Worm (Caenorhabditis elegans) whole organism, L3 larva: Measurements from ENCODE around the gene C54F6.5.
"Not testable (repeated sequence)": the region's sequence is repeated elsewhere in the genome, so short reads cannot be mapped to it uniquely, and the experiment has no call there.

Experiments used
- R02D3.7 ChIP-seq: fragments of 150-350 bp; optimal IDR thresholded peaks from 2 replicates; lab custom pipeline; 2014; ENCODE audit warnings: missing biosample characterization, missing genetic modification characterization
- aly-2 ChIP-seq: fragments of 150-350 bp; optimal IDR thresholded peaks from 2 replicates; lab custom pipeline; 2014; ENCODE audit warnings: missing biosample characterization, missing genetic modification characterization
- ama-1 ChIP-seq: fragments of 150-350 bp; optimal IDR thresholded peaks from 2 replicates; lab custom pipeline; 2018
- ceh-16 ChIP-seq: sonication (generic microtip); optimal IDR thresholded peaks from 2 replicates; lab custom pipeline; 2017; ENCODE audit warnings: missing biosample characterization, missing genetic modification characterization
- ceh-28 ChIP-seq: fragments of 150-350 bp; optimal IDR thresholded peaks from 2 replicates; lab custom pipeline; 2014; ENCODE audit warnings: missing biosample characterization, missing genetic modification reagents, missing genetic modification characterization
- ceh-9 ChIP-seq: sonication (generic microtip); optimal IDR thresholded peaks from 2 replicates; lab custom pipeline; 2018; ENCODE audit warnings: missing biosample characterization, missing genetic modification characterization
- daf-12 ChIP-seq: fragments of 150-350 bp; optimal IDR thresholded peaks from 2 replicates; lab custom pipeline; 2014; ENCODE audit warnings: missing biosample characterization, missing genetic modification reagents, missing genetic modification characterization
- egl-5 ChIP-seq: fragments of 150-350 bp; optimal IDR thresholded peaks from 2 replicates; lab custom pipeline; 2017; ENCODE audit warnings: missing biosample characterization, missing genetic modification reagents, missing genetic modification characterization, inconsistent platforms
- elt-1 ChIP-seq: fragments of 150-350 bp; optimal IDR thresholded peaks from 2 replicates; lab custom pipeline; 2014; ENCODE audit warnings: missing biosample characterization, missing genetic modification characterization
- elt-2 ChIP-seq: sonication (generic microtip); optimal IDR thresholded peaks from 2 replicates; lab custom pipeline; 2016; ENCODE audit warnings: missing genetic modification reagents, mild to moderate bottlenecking, missing genetic modification characterization, missing compliant biosample characterization
- eor-1 ChIP-seq, 2 experiments: fragments of 150-350 bp; optimal IDR thresholded peaks; 2 replicates each; lab custom pipeline; 2014 to 2018; ENCODE audit warnings: missing biosample characterization in 2 of 2, missing genetic modification characterization in 2 of 2
- fkh-2 ChIP-seq: fragments of 150-350 bp; optimal IDR thresholded peaks from 2 replicates; lab custom pipeline; 2014; ENCODE audit warnings: missing biosample characterization, missing genetic modification reagents, missing genetic modification characterization
- jun-1 ChIP-seq: fragments of 150-350 bp; optimal IDR thresholded peaks from 2 replicates; lab custom pipeline; 2014; ENCODE audit warnings: missing biosample characterization, missing genetic modification reagents, missing genetic modification characterization
- lsy-12 ChIP-seq: sonication (generic microtip); optimal IDR thresholded peaks from 2 replicates; lab custom pipeline; 2016; ENCODE audit warnings: mild to moderate bottlenecking, missing genetic modification characterization, missing compliant biosample characterization
- mml-1 ChIP-seq: fragments of 150-350 bp; sonication (generic microtip); optimal IDR thresholded peaks from 3 replicates; lab custom pipeline; 2014; ENCODE audit warnings: missing biosample characterization, missing genetic modification characterization
- nfya-1 ChIP-seq: sonication (generic microtip); optimal IDR thresholded peaks from 2 replicates; lab custom pipeline; 2017; ENCODE audit warnings: missing genetic modification characterization, mild to moderate bottlenecking, missing compliant biosample characterization, antibody characterized with exemption, moderate library complexity; ENCODE audit not compliant: insufficient read depth
- nhr-11 ChIP-seq: fragments of 150-350 bp; optimal IDR thresholded peaks from 2 replicates; lab custom pipeline; 2014; ENCODE audit warnings: missing biosample characterization, missing genetic modification characterization
- nhr-23 ChIP-seq: fragments of 150-350 bp; optimal IDR thresholded peaks from 2 replicates; lab custom pipeline; 2014; ENCODE audit warnings: missing biosample characterization, missing genetic modification reagents, missing genetic modification characterization
- nhr-25 ChIP-seq: sonication (generic microtip); optimal IDR thresholded peaks from 2 replicates; lab custom pipeline; 2017; ENCODE audit warnings: missing biosample characterization, missing genetic modification characterization
- nhr-28 ChIP-seq: fragments of 150-350 bp; optimal IDR thresholded peaks from 2 replicates; lab custom pipeline; 2014; ENCODE audit warnings: missing biosample characterization, missing genetic modification characterization
- nhr-43 ChIP-seq: sonication (generic microtip); optimal IDR thresholded peaks from 2 replicates; lab custom pipeline; 2016; ENCODE audit warnings: mild to moderate bottlenecking, missing genetic modification characterization, missing compliant biosample characterization; ENCODE audit not compliant: poor library complexity, severe bottlenecking
- nhr-76 ChIP-seq: fragments of 150-350 bp; sonication (generic microtip); optimal IDR thresholded peaks from 5 replicates; lab custom pipeline; 2014; ENCODE audit warnings: missing biosample characterization, missing genetic modification characterization
- nhr-77 ChIP-seq: fragments of 150-350 bp; optimal IDR thresholded peaks from 2 replicates; lab custom pipeline; 2014; ENCODE audit warnings: missing biosample characterization, missing genetic modification characterization
- pha-4 ChIP-seq: fragments of 150-350 bp; optimal IDR thresholded peaks from 2 replicates; lab custom pipeline; 2014; ENCODE audit warnings: missing biosample characterization, missing genetic modification reagents, missing genetic modification characterization
- pqm-1 ChIP-seq: fragments of 150-350 bp; optimal IDR thresholded peaks from 2 replicates; lab custom pipeline; 2017; ENCODE audit warnings: missing biosample characterization, missing genetic modification characterization, inconsistent platforms
- sea-2 ChIP-seq: fragments of 150-350 bp; sonication (generic microtip); optimal IDR thresholded peaks from 4 replicates; lab custom pipeline; 2014; ENCODE audit warnings: missing biosample characterization, missing genetic modification reagents, missing genetic modification characterization
- skn-1 ChIP-seq: fragments of 150-350 bp; optimal IDR thresholded peaks from 2 replicates; lab custom pipeline; 2014; ENCODE audit warnings: missing biosample characterization, missing genetic modification characterization
- snpc-4 ChIP-seq: fragments of 150-350 bp; optimal IDR thresholded peaks from 2 replicates; lab custom pipeline; 2014; ENCODE audit warnings: missing biosample characterization, missing genetic modification characterization
- unc-62 ChIP-seq: fragments of 150-350 bp; sonication (generic microtip); optimal IDR thresholded peaks from 4 replicates; lab custom pipeline; 2014; ENCODE audit warnings: missing biosample characterization, missing genetic modification reagents, missing genetic modification characterization
- ztf-11 ChIP-seq: fragments of 150-350 bp; optimal IDR thresholded peaks from 2 replicates; lab custom pipeline; 2014; ENCODE audit warnings: missing biosample characterization, missing genetic modification characterization

The C54F6.5 gene

ce11 chrV:7508566-7509044, 20.3 kb upstream of the C54F6.5 start, which contains the start of the genes str-31 and nhr-172:
Gene str-31 (minus strand): TSS chrV:7508666.
Gene nhr-172 (plus strand): TSS chrV:7508994.
- TF ChIP-seq fkh-2 (no peak), ztf-11 (tag; lab: Kevin White, UChicago) (no peak), ceh-28 (tag; lab: Kevin White, UChicago) (no peak), unc-62 (GFP tag; lab: Kevin White, UChicago) (no peak), nhr-23 (tag; lab: Kevin White, UChicago) (peak; percentile 56), lsy-12 (tag; lab: Kevin White, UChicago) (no peak)

ce11 chrV:7511465-7511864, 17.5 kb upstream of the C54F6.5 start, which contains the start of gene nhr-171:
Gene nhr-171 (plus strand): TSS chrV:7511765.
- TF ChIP-seq nhr-77 (tag; lab: Kevin White, UChicago); nhr-28 (tag; lab: Kevin White, UChicago); ama-1 (lab: Kevin White, UChicago): not testable (repeated sequence)

- TF ChIP-seq nhr-43 (tag; lab: Kevin White, UChicago) (no peak), egl-5 (tag; lab: Kevin White, UChicago) (no peak), eor-1 (tag; optimal IDR thresholded peaks at IDR 0.05; lab: Kevin White, UChicago) (no peak), snpc-4 (no peak), ama-1 (lab: Kevin White, UChicago) (no peak), ceh-9 (no peak), sea-2 (no peak)
These were observed 14.0 kb upstream of the C54F6.5 start, which contains the start of gene srb-18 for ce11 chrV:7514939-7515338. Gene srb-18 (plus strand): TSS chrV:7515239.

- TF ChIP-seq jun-1 (tag; lab: Kevin White, UChicago) (no peak), pha-4 (tag; lab: Kevin White, UChicago) (no peak), nhr-25 (no peak), pqm-1 (tag; lab: Kevin White, UChicago) (no peak), nhr-11 (tag; lab: Kevin White, UChicago) (no peak), nfya-1 (tag; lab: Kevin White, UChicago) (no peak), R02D3.7 (tag; lab: Kevin White, UChicago) (no peak), aly-2 (tag; lab: Kevin White, UChicago) (no peak), lsy-12 (tag; lab: Kevin White, UChicago) (no peak), nhr-43 (tag; lab: Kevin White, UChicago) (no peak), nhr-77 (tag; lab: Kevin White, UChicago) (no peak), elt-1 (tag; lab: Kevin White, UChicago) (no peak), mml-1 (tag; lab: Kevin White, UChicago) (no peak), sea-2 (no peak), nhr-76 (tag; lab: Kevin White, UChicago) (no peak), skn-1 (no peak), ceh-16 (tag; lab: Kevin White, UChicago) (no peak)
- TF ChIP-seq, all 47 proteins: peak for 0
These were observed 8.8 kb upstream of the C54F6.5 start, which contains the start of gene srb-19 for ce11 chrV:7520077-7520476. Gene srb-19 (minus strand): TSS chrV:7520177.

- TF ChIP-seq eor-1 (tag; optimal IDR thresholded peaks at IDR 0.05; lab: Kevin White, UChicago) = no peak
- TF ChIP-seq pqm-1 (tag; lab: Kevin White, UChicago) = peak; percentile 89
- TF ChIP-seq elt-2 = peak; percentile 75
These were observed 7.6 kb upstream of the C54F6.5 start for ce11 chrV:7521304-7521703.

ce11 chrV:7522279-7522678, 6.6 kb upstream of the C54F6.5 start, which contains the start of gene C54F6.15:
Gene C54F6.15 (minus strand): TSS chrV:7522379.
- TF ChIP-seq R02D3.7 (tag; lab: Kevin White, UChicago) (no peak), daf-12 (tag; lab: Kevin White, UChicago) (no peak)
